Worm (Caenorhabditis elegans) whole organism, mixed stage, embryonic: ENCODE results near the gene atgp-2.

Source experiments
- elt-1 ChIP-seq: sonication (generic microtip); optimal IDR thresholded peaks from 2 replicates; lab custom pipeline; 2017; ENCODE audit warnings: missing genetic modification characterization, mild to moderate bottlenecking, missing compliant biosample characterization, antibody characterized with exemption, moderate library complexity, borderline replicate concordance; ENCODE audit not compliant: insufficient read depth
- mep-1 ChIP-seq: fragments of 150-350 bp; optimal IDR thresholded peaks from 2 replicates; lab custom pipeline; 2017; ENCODE audit warnings: missing biosample characterization, missing genetic modification reagents, missing genetic modification characterization, inconsistent platforms
- nhr-237 ChIP-seq: fragments of 150-350 bp; optimal IDR thresholded peaks from 2 replicates; lab custom pipeline; 2014; ENCODE audit warnings: missing biosample characterization, missing genetic modification characterization
- nhr-76 ChIP-seq: sonication (generic microtip); optimal IDR thresholded peaks from 2 replicates; lab custom pipeline; 2017; ENCODE audit warnings: missing biosample characterization, missing genetic modification characterization
- pha-4 ChIP-seq: fragments of 150-350 bp; optimal IDR thresholded peaks from 2 replicates; lab custom pipeline; 2018; ENCODE audit warnings: missing biosample characterization, missing genetic modification reagents, missing genetic modification characterization
- snpc-4 ChIP-seq: fragments of 150-350 bp; optimal IDR thresholded peaks from 2 replicates; lab custom pipeline; 2014; ENCODE audit warnings: missing biosample characterization, missing genetic modification characterization
- sptf-1 ChIP-seq: sonication (generic microtip); optimal IDR thresholded peaks from 2 replicates; lab custom pipeline; 2017; ENCODE audit warnings: mild to moderate bottlenecking, missing genetic modification characterization, moderate library complexity, missing compliant biosample characterization
- unc-120 ChIP-seq: sonication (generic microtip); optimal IDR thresholded peaks from 2 replicates; lab custom pipeline; 2017; ENCODE audit warnings: missing genetic modification characterization, missing compliant biosample characterization; ENCODE audit not compliant: poor library complexity, severe bottlenecking
- unc-62 ChIP-seq: fragments of 150-350 bp; optimal IDR thresholded peaks from 2 replicates; lab custom pipeline; 2014; ENCODE audit warnings: missing biosample characterization, missing genetic modification reagents, missing genetic modification characterization
- ztf-11 ChIP-seq: fragments of 150-350 bp; optimal IDR thresholded peaks from 2 replicates; lab custom pipeline; 2014; ENCODE audit warnings: missing biosample characterization, missing genetic modification characterization

- no peak for TF ChIP-seq nhr-237 (tag; lab: Kevin White, UChicago)
- TF ChIP-seq unc-62 (GFP tag; lab: Kevin White, UChicago) = no peak
- TF ChIP-seq unc-120 (tag; lab: Kevin White, UChicago) = no peak
- no peak for TF ChIP-seq pha-4 (tag; lab: Kevin White, UChicago)
- TF ChIP-seq nhr-76 (tag; lab: Kevin White, UChicago) = no peak
- no peak for TF ChIP-seq mep-1
- TF ChIP-seq sptf-1 (tag; lab: Kevin White, UChicago) = no peak
- no peak for TF ChIP-seq ztf-11 (tag; lab: Kevin White, UChicago)
- no peak for TF ChIP-seq elt-1 (tag; lab: Kevin White, UChicago)
- no peak for TF ChIP-seq snpc-4 (tag; lab: Kevin White, UChicago)
These were observed 24.7 kb upstream of the atgp-2 start for ce11 chrII:14668608-14669007.
